Fruit fly (Drosophila melanogaster): Measurements from ENCODE around the gene dpr15.

The dpr15 gene

DNA sequence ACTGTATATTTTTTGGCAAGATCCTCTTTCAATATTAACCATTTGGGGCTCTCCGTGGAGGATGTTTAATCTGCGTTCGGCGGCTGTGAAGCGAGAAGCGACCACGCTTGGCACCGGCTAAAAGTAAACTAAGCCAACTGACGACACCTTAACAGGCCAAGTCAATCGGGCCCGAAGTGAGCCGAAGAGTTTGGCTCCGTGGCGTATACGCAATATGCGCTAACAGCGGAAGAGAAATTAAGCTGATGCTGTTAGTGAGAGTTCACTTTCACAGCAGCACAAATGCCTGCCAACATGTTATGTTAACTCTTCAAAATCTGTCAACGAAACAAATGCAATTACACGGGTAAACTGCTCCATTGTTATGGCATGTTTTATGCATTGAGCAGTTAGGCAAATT is at the start of gene dpr15:
Gene dpr15 (minus strand): TSS at position 101 of the 400 bp plus-strand sequence.
- TF ChIP-seq tj (GFP tag; optimal IDR thresholded peaks at IDR 0.05) (no peak), Clk (GFP tag; optimal IDR thresholded peaks at IDR 0.05) (no peak), CG7101 (tag; optimal IDR thresholded peaks at IDR 0.05) (no peak), CG1620 (GFP tag; optimal IDR thresholded peaks at IDR 0.05) (no peak), cnc (optimal IDR thresholded peaks at IDR 0.05) (no peak), Hr96 (GFP tag; optimal IDR thresholded peaks at IDR 0.05) (no peak), kay (GFP tag; ENCODE audit: borderline replicate concordance) (no peak), CG5204 (GFP tag; optimal IDR thresholded peaks at IDR 0.05) (no peak), Mnt (GFP tag; optimal IDR thresholded peaks at IDR 0.05) (no peak), CG33017 (tag; optimal IDR thresholded peaks at IDR 0.05) (no peak)

DNA sequence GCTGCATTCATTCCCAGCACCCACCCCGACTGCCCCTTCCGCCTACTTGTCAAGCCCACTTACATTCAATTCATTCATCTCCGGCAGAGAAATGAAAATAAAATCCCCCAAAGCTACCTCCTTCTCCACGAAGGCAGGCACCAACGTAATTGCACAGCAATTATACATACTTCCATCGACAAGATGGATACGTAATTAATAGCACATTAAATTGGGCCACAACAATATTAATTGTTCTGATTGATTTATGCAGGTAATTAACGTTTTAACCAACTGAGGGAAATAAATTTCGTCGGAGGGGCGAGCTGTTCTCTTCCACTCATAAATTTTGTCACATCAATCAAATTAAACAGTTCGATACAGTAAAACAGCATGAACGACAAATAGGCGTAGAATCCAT is 39.2 kb upstream of the dpr15 start, which contains the start of gene Adk1:
Gene Adk1 (plus strand): TSS at position 301 of the 400 bp plus-strand sequence.
- no peak for TF ChIP-seq tj (GFP tag; optimal IDR thresholded peaks at IDR 0.05)

- TF ChIP-seq Crg-1 (GFP tag; optimal IDR thresholded peaks at IDR 0.05): no peak
- no peak for TF ChIP-seq CG7101 (tag; optimal IDR thresholded peaks at IDR 0.05)
- TF ChIP-seq bab1 (GFP tag; optimal IDR thresholded peaks at IDR 0.05): no peak
Observed at dm6 chr3R:12196100-12196499, 37.7 kb upstream of the dpr15 start.

- TF ChIP-seq CG1620 (GFP tag; optimal IDR thresholded peaks at IDR 0.05) (no peak), cic (GFP tag; optimal IDR thresholded peaks at IDR 0.05) (no peak), tj (GFP tag; optimal IDR thresholded peaks at IDR 0.05) (no peak), Mnt (GFP tag; optimal IDR thresholded peaks at IDR 0.05) (no peak), Hr96 (GFP tag; optimal IDR thresholded peaks at IDR 0.05) (no peak), pad (GFP tag; optimal IDR thresholded peaks at IDR 0.05) (no peak), ovo (GFP tag; optimal IDR thresholded peaks at IDR 0.05) (no peak), bab1 (GFP tag; optimal IDR thresholded peaks at IDR 0.05) (no peak), kay (GFP tag; ENCODE audit: borderline replicate concordance) (no peak), CG14711 (tag; optimal IDR thresholded peaks at IDR 0.05) (no peak)
Observed at dm6 chr3R:12194911-12195310, 36.5 kb upstream of the dpr15 start, which contains the start of the genes eIF3d2 and CG43450. TSS of gene eIF3d2 (minus strand) at chr3R:12195011. TSS of gene CG43450 (plus strand) at chr3R:12195294.

DNA sequence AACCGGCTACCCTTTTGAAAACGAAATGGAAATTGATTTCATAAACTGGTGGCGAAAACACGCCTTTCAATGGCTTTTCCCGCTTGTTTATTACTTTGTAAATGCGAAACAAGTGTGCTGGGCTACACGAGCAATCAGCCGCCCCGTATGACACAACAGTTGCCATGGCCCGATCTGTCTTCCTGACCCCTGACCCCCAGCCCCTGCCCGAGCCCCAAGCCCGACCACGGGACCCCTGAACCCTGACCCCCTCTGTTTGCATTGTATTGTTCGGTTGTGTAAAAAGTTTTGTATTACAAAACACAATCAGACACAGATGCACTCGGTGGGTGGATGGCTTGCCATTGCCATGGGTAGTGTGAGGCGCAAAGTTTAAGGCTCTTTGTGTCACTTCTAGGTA is 27.2 kb upstream of the dpr15 start:
- TF ChIP-seq pad (GFP tag; optimal IDR thresholded peaks at IDR 0.05) (no peak), kay (GFP tag; ENCODE audit: borderline replicate concordance) (no peak), CG7101 (tag; optimal IDR thresholded peaks at IDR 0.05) (no peak), CG33017 (tag; optimal IDR thresholded peaks at IDR 0.05) (no peak), CG11617 (GFP tag; optimal IDR thresholded peaks at IDR 0.05) (no peak), Crg-1 (GFP tag; optimal IDR thresholded peaks at IDR 0.05) (no peak), tj (GFP tag; optimal IDR thresholded peaks at IDR 0.05) (no peak), toe (GFP tag; optimal IDR thresholded peaks at IDR 0.05) (no peak), cnc (optimal IDR thresholded peaks at IDR 0.05) (no peak), Clk (GFP tag; optimal IDR thresholded peaks at IDR 0.05) (no peak), CG1620 (GFP tag; optimal IDR thresholded peaks at IDR 0.05) (no peak), CG12768 (GFP tag; optimal IDR thresholded peaks at IDR 0.05) (no peak), CG5204 (GFP tag; optimal IDR thresholded peaks at IDR 0.05) (no peak), Mnt (GFP tag; optimal IDR thresholded peaks at IDR 0.05) (no peak)

DNA sequence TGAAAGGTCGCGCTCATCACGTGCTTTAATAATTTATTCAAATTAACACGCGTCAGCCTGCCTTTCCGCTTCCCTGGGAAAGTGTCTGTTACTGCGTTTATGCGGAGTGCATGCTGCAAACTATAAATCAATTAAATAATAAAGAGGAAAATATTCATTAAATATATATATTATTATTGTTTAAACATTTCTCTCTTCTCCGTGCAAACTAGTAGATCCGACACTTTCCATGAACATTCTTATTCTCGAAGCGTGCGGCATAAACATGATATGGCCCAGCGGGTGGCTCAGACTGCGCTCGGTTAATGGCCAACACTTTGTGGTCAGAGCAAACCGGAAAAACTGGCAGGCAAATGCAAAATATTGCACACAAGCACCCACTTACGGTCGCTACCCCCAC is 10.0 kb upstream of the dpr15 start:
- TF ChIP-seq bab1 (GFP tag; optimal IDR thresholded peaks at IDR 0.05) (no peak), Hr96 (GFP tag; optimal IDR thresholded peaks at IDR 0.05) (no peak), CG7045 (GFP tag; optimal IDR thresholded peaks at IDR 0.05) (no peak), cic (GFP tag; optimal IDR thresholded peaks at IDR 0.05) (no peak), CG5204 (GFP tag; optimal IDR thresholded peaks at IDR 0.05) (no peak), kay (GFP tag; ENCODE audit: borderline replicate concordance) (no peak), Clk (GFP tag; optimal IDR thresholded peaks at IDR 0.05) (no peak), cnc (optimal IDR thresholded peaks at IDR 0.05) (no peak), CG7101 (tag; optimal IDR thresholded peaks at IDR 0.05) (no peak)

DNA sequence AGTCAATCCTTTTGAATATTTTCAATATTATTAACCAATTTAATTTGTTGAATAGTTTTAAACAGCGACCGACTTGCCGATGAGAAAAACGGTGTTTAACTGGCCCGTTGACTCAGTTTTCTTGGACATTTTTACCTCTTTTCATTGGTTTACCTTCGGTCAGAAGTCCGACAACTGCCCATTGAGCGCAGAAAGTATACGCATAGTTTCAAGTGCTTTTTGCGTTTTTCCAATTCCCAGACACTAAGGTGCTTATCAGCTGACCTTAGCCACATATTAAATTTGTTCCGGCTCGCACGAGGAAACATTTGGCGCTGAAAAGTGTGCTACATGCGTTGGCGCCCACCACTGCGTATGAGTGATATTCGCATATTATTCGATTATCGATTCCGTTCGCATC is 7.7 kb upstream of the dpr15 start, which contains the start of gene Cpn:
Gene Cpn (minus strand): TSS at position 101 of the 400 bp plus-strand sequence.
- TF ChIP-seq CG11617 (GFP tag; optimal IDR thresholded peaks at IDR 0.05) (no peak), CG7045 (GFP tag; optimal IDR thresholded peaks at IDR 0.05) (no peak), CG33017 (tag; optimal IDR thresholded peaks at IDR 0.05) (no peak), Crg-1 (GFP tag; optimal IDR thresholded peaks at IDR 0.05) (no peak), CG14711 (tag; optimal IDR thresholded peaks at IDR 0.05) (no peak), Hr96 (GFP tag; optimal IDR thresholded peaks at IDR 0.05) (no peak), tj (GFP tag; optimal IDR thresholded peaks at IDR 0.05) (no peak), kay (GFP tag; ENCODE audit: borderline replicate concordance) (no peak), cic (GFP tag; optimal IDR thresholded peaks at IDR 0.05) (no peak)

Measured in whole organism, adult.